Worm (Caenorhabditis elegans): Measurements from ENCODE around the gene ZK1010.10.

ZK1010.10 gene

ce11 chrIII:12971828-12972379, 30.3 kb upstream of the ZK1010.10 start:
- TF ChIP-seq ama-1 (optimal IDR thresholded peaks at IDR 0.05) (no peak), nhr-11 (tag; optimal IDR thresholded peaks at IDR 0.05) (no peak), snpc-4 (tag; optimal IDR thresholded peaks at IDR 0.05) (no peak), aly-2 (tag; optimal IDR thresholded peaks at IDR 0.05) (no peak), ztf-1 (GFP tag; conservative IDR thresholded peaks at IDR 0.05) (no peak), zag-1 (tag; optimal IDR thresholded peaks at IDR 0.05) (no peak), gmeb-1 (tag; optimal IDR thresholded peaks at IDR 0.05) (peak; percentile 34), C34F6.9 (tag; optimal IDR thresholded peaks at IDR 0.05) (peak; percentile 53), nhr-237 (tag; optimal IDR thresholded peaks at IDR 0.05) (no peak), sem-4 (tag; optimal IDR thresholded peaks at IDR 0.05) (no peak), blmp-1 (tag; optimal IDR thresholded peaks at IDR 0.05; ENCODE audit: insufficient read depth) (no peak), nhr-10 (tag; optimal IDR thresholded peaks at IDR 0.05) (no peak), nhr-6 (tag; optimal IDR thresholded peaks at IDR 0.05) (no peak), crh-2 (tag; optimal IDR thresholded peaks at IDR 0.05) (peak; percentile 37), egl-27 (tag; optimal IDR thresholded peaks at IDR 0.05) (no peak), mab-5 (tag; optimal IDR thresholded peaks at IDR 0.05) (no peak), peb-1 (tag; optimal IDR thresholded peaks at IDR 0.05) (no peak), lin-11 (tag; optimal IDR thresholded peaks at IDR 0.05) (no peak), unc-39 (tag; optimal IDR thresholded peaks at IDR 0.05) (no peak), sma-3 (GFP tag; optimal IDR thresholded peaks at IDR 0.05) (no peak), ceh-16 (tag; optimal IDR thresholded peaks at IDR 0.05) (no peak), elt-1 (tag; optimal IDR thresholded peaks at IDR 0.05) (no peak), nhr-129 (tag; optimal IDR thresholded peaks at IDR 0.05) (peak; percentile 20), nhr-25 (tag; optimal IDR thresholded peaks at IDR 0.05) (no peak), ztf-4 (tag; optimal IDR thresholded peaks at IDR 0.05) (no peak), nhr-21 (tag; optimal IDR thresholded peaks at IDR 0.05) (no peak), Y55F3AM.14 (GFP tag; optimal IDR thresholded peaks at IDR 0.05) (no peak), mbf-1 (tag; optimal IDR thresholded peaks at IDR 0.05) (no peak), nhr-77 (tag; optimal IDR thresholded peaks at IDR 0.05) (no peak), F13H6.1 (tag; optimal IDR thresholded peaks at IDR 0.05) (no peak), dmd-4 (tag; optimal IDR thresholded peaks at IDR 0.05) (no peak), lin-39 (tag; optimal IDR thresholded peaks at IDR 0.05) (no peak), lsy-2 (tag; optimal IDR thresholded peaks at IDR 0.05) (peak; percentile 55 to 81), mdl-1 (tag; optimal IDR thresholded peaks at IDR 0.05) (no peak), unc-55 (GFP tag; optimal IDR thresholded peaks at IDR 0.05) (peak; percentile 26), ceh-82 (tag; optimal IDR thresholded peaks at IDR 0.05) (no peak), fos-1 (tag; optimal IDR thresholded peaks at IDR 0.05) (peak; percentile 38), alr-1 (tag; optimal IDR thresholded peaks at IDR 0.05) (no peak), skn-1 (tag; optimal IDR thresholded peaks at IDR 0.05) (no peak), unc-62 (GFP tag; optimal IDR thresholded peaks at IDR 0.05) (no peak), nhr-23 (tag; optimal IDR thresholded peaks at IDR 0.05) (no peak), ztf-11 (tag; optimal IDR thresholded peaks at IDR 0.05) (no peak), elt-3 (tag; optimal IDR thresholded peaks at IDR 0.05) (no peak), sma-9 (GFP tag; optimal IDR thresholded peaks at IDR 0.05) (no peak), sma-9 (tag; optimal IDR thresholded peaks at IDR 0.05) (no peak), ZK546.5 (tag; optimal IDR thresholded peaks at IDR 0.05) (no peak), nhr-12 (tag; optimal IDR thresholded peaks at IDR 0.05) (no peak), lin-13 (GFP tag; optimal IDR thresholded peaks at IDR 0.05) (peak; percentile 6), R02D3.7 (tag; optimal IDR thresholded peaks at IDR 0.05) (no peak)

Measured in whole organism, L2 larva.